Fruit fly (Drosophila melanogaster) whole organism, embryonic: ENCODE data around the gene 14-3-3epsilon.
A peak's percentile ranks its signal among the peaks of the same experiment; 100 is the strongest.

Source experiments
- Atf-2 ChIP-seq: fragments of 200-800 bp; sonication (Bioruptor generic); optimal IDR thresholded peaks from 2 replicates; lab custom pipeline; 2016; ENCODE audit warnings: missing biosample characterization, missing genetic modification characterization
- B-H2 ChIP-seq: fragments of 200-800 bp; sonication (Bioruptor generic); optimal IDR thresholded peaks from 2 replicates; lab custom pipeline; 2018; ENCODE audit warnings: missing biosample characterization, mild to moderate bottlenecking, missing genetic modification characterization
- Bgb ChIP-seq: fragments of 200-800 bp; sonication (Bioruptor generic); IDR thresholded peaks from 2 replicates; pipeline ENCODE4 v1.3.6; 2022; ENCODE audit warnings: missing biosample characterization, missing genetic modification characterization; ENCODE audit not compliant: partially characterized antibody
- CG12391 ChIP-seq: fragments of 200-800 bp; sonication (Bioruptor generic); optimal IDR thresholded peaks from 3 replicates; lab custom pipeline; 2018; ENCODE audit warnings: missing biosample characterization, mild to moderate bottlenecking, missing genetic modification characterization, moderate library complexity
- CG13296 ChIP-seq: fragments of 200-800 bp; sonication (Bioruptor generic); optimal IDR thresholded peaks from 3 replicates; lab custom pipeline; 2018; ENCODE audit warnings: missing biosample characterization, mild to moderate bottlenecking, missing genetic modification characterization
- CG13775 ChIP-seq: fragments of 200-800 bp; sonication (Bioruptor generic); optimal IDR thresholded peaks from 3 replicates; lab custom pipeline; 2017; ENCODE audit warnings: missing biosample characterization, mild to moderate bottlenecking, missing genetic modification characterization
- CG15011 ChIP-seq: fragments of 200-800 bp; sonication (Bioruptor generic); optimal IDR thresholded peaks from 3 replicates; lab custom pipeline; 2018; ENCODE audit warnings: missing biosample characterization, mild to moderate bottlenecking, missing genetic modification characterization
- CG1647 ChIP-seq: fragments of 200-800 bp; sonication (Bioruptor generic); optimal IDR thresholded peaks from 3 replicates; lab custom pipeline; 2016; ENCODE audit warnings: missing biosample characterization, missing genetic modification characterization
- CG17186 ChIP-seq: fragments of 200-800 bp; sonication (Bioruptor generic); optimal IDR thresholded peaks from 3 replicates; lab custom pipeline; 2017; ENCODE audit warnings: missing biosample characterization, missing genetic modification reagents, missing genetic modification characterization
- CG17328 ChIP-seq: fragments of 200-800 bp; sonication (Bioruptor generic); IDR thresholded peaks from 2 replicates; pipeline ENCODE4 v1.3.6; 2022; ENCODE audit warnings: missing biosample characterization, missing genetic modification characterization
- CG17829 ChIP-seq: fragments of 200-800 bp; optimal IDR thresholded peaks from 2 replicates; lab custom pipeline; 2019; ENCODE audit warnings: missing biosample characterization, mild to moderate bottlenecking, missing genetic modification characterization, moderate library complexity
- CG2129 ChIP-seq: fragments of 200-800 bp; sonication (Bioruptor generic); IDR thresholded peaks from 2 replicates; pipeline ENCODE4 v1.3.6; 2022; ENCODE audit warnings: missing biosample characterization, missing genetic modification characterization; ENCODE audit not compliant: partially characterized antibody
- CG3065 ChIP-seq: fragments of 200-800 bp; sonication (Bioruptor generic); optimal IDR thresholded peaks from 2 replicates; lab custom pipeline; 2016; ENCODE audit warnings: missing biosample characterization, missing genetic modification characterization
- CG3163 ChIP-seq: fragments of 200-800 bp; sonication (Bioruptor generic); optimal IDR thresholded peaks from 3 replicates; lab custom pipeline; 2016; ENCODE audit warnings: missing biosample characterization, missing genetic modification characterization
- CG43689 ChIP-seq: fragments of 200-800 bp; sonication (Bioruptor generic); IDR thresholded peaks from 2 replicates; pipeline ENCODE4 v1.3.6; 2022; ENCODE audit warnings: missing biosample characterization, missing genetic modification characterization
- CG4730 ChIP-seq: fragments of 200-800 bp; sonication (Bioruptor generic); IDR thresholded peaks from 2 replicates; pipeline ENCODE4 v1.3.6; 2022; ENCODE audit warnings: missing biosample characterization, missing genetic modification characterization
- CG7357 ChIP-seq: fragments of 200-800 bp; sonication (Bioruptor generic); IDR thresholded peaks from 3 replicates; pipeline ENCODE4 v1.3.6; 2022; ENCODE audit warnings: missing biosample characterization, missing genetic modification characterization
- CG7839 ChIP-seq: fragments of 200-800 bp; sonication (Bioruptor generic); optimal IDR thresholded peaks from 3 replicates; lab custom pipeline; 2018; ENCODE audit warnings: missing biosample characterization, mild to moderate bottlenecking, missing genetic modification characterization, moderate library complexity
- CG7928 ChIP-seq: fragments of 200-800 bp; sonication (Bioruptor generic); optimal IDR thresholded peaks from 2 replicates; lab custom pipeline; 2017; ENCODE audit warnings: missing biosample characterization, mild to moderate bottlenecking, missing genetic modification characterization
- CG8765 ChIP-seq: fragments of 200-800 bp; sonication (Bioruptor generic); IDR thresholded peaks from 2 replicates; pipeline ENCODE4 v1.3.6; 2022; ENCODE audit warnings: missing biosample characterization, missing genetic modification characterization
- CoRest ChIP-seq: fragments of 200-800 bp; sonication (Bioruptor generic); optimal IDR thresholded peaks from 3 replicates; lab custom pipeline; 2018; ENCODE audit warnings: missing biosample characterization, mild to moderate bottlenecking, missing genetic modification characterization, moderate library complexity
- Dfd ChIP-seq, 2 experiments: fragments of >200 bp; optimal IDR thresholded peaks; 2 replicates each; lab custom pipeline; 2017; ENCODE audit warnings: missing biosample characterization in 2 of 2, missing genetic modification characterization in 2 of 2
- Dll ChIP-seq: fragments of 200-800 bp; sonication (Bioruptor generic); IDR thresholded peaks from 4 replicates; pipeline ENCODE4 v1.3.6; 2022; ENCODE audit warnings: missing biosample characterization, missing genetic modification characterization; ENCODE audit not compliant: partially characterized antibody
- Doc2 ChIP-seq: fragments of 200-800 bp; sonication (Bioruptor generic); IDR thresholded peaks from 2 replicates; pipeline ENCODE4 v1.3.6; 2022; ENCODE audit warnings: missing biosample characterization, missing genetic modification characterization
- Dp ChIP-seq: fragments of 200-800 bp; sonication (Bioruptor generic); optimal IDR thresholded peaks from 2 replicates; lab custom pipeline; 2018; ENCODE audit warnings: missing biosample characterization, mild to moderate bottlenecking, missing genetic modification characterization, moderate library complexity
- Fer1 ChIP-seq: fragments of 200-800 bp; sonication (Bioruptor generic); optimal IDR thresholded peaks from 2 replicates; lab custom pipeline; 2017; ENCODE audit warnings: missing biosample characterization, mild to moderate bottlenecking, missing genetic modification characterization
- HmgD ChIP-seq: fragments of 200-800 bp; sonication (Bioruptor generic); optimal IDR thresholded peaks from 3 replicates; lab custom pipeline; 2016; ENCODE audit warnings: missing biosample characterization, missing genetic modification characterization
- Hr51 ChIP-seq, 2 experiments: fragments of 200-800 bp; sonication (Bioruptor generic); optimal IDR thresholded peaks; 2 replicates in 1 of 2; 3 replicates in 1 of 2; lab custom pipeline; 2016 to 2018; ENCODE audit warnings: missing biosample characterization in 2 of 2, missing genetic modification characterization in 2 of 2, mild to moderate bottlenecking in 1 of 2, moderate library complexity in 1 of 2
- Hsf ChIP-seq: fragments of 200-800 bp; sonication (Bioruptor generic); optimal IDR thresholded peaks from 3 replicates; lab custom pipeline; 2016; ENCODE audit warnings: missing biosample characterization, missing genetic modification characterization
- MESR4 ChIP-seq: fragments of 200-800 bp; sonication (Bioruptor generic); optimal IDR thresholded peaks from 2 replicates; lab custom pipeline; 2018; ENCODE audit warnings: missing biosample characterization, mild to moderate bottlenecking, missing genetic modification characterization, moderate library complexity
- Taf1 ChIP-seq: fragments of 200-800 bp; sonication (Bioruptor generic); IDR thresholded peaks from 2 replicates; pipeline ENCODE4 v1.3.6; 2022; ENCODE audit warnings: missing biosample characterization, missing genetic modification characterization
- al ChIP-seq: fragments of 200-800 bp; sonication (Bioruptor generic); IDR thresholded peaks from 2 replicates; pipeline ENCODE4 v1.3.6; 2022; ENCODE audit warnings: missing biosample characterization, missing genetic modification characterization
- bigmax ChIP-seq: fragments of 200-800 bp; sonication (Bioruptor generic); optimal IDR thresholded peaks from 2 replicates; lab custom pipeline; 2018; ENCODE audit warnings: missing biosample characterization, mild to moderate bottlenecking, missing genetic modification characterization
- cas ChIP-seq: fragments of 200-800 bp; sonication (Bioruptor generic); IDR thresholded peaks from 2 replicates; pipeline ENCODE4 v1.3.6; 2022; ENCODE audit warnings: missing biosample characterization, missing genetic modification characterization
- dysf ChIP-seq: fragments of 200-800 bp; sonication (Bioruptor generic); IDR thresholded peaks from 3 replicates; pipeline ENCODE4 v1.3.6; 2022; ENCODE audit warnings: missing biosample characterization, missing genetic modification characterization
- eve ChIP-seq, 2 experiments: fragments of >200 bp; optimal IDR thresholded peaks; 2 replicates each; lab custom pipeline; 2017; ENCODE audit warnings: missing biosample characterization in 2 of 2, missing genetic modification characterization in 2 of 2
- gfzf ChIP-seq: fragments of 200-800 bp; sonication (Bioruptor generic); optimal IDR thresholded peaks from 2 replicates; lab custom pipeline; 2016; ENCODE audit warnings: missing biosample characterization, mild to moderate bottlenecking, missing genetic modification characterization, moderate library complexity
- grau ChIP-seq: fragments of 200-800 bp; optimal IDR thresholded peaks from 3 replicates; lab custom pipeline; 2019; ENCODE audit warnings: missing biosample characterization, mild to moderate bottlenecking, missing genetic modification characterization, moderate library complexity
- hbn ChIP-seq: fragments of 200-800 bp; sonication (Bioruptor generic); IDR thresholded peaks from 2 replicates; pipeline ENCODE4 v1.3.6; 2022; ENCODE audit warnings: missing biosample characterization, missing genetic modification characterization; ENCODE audit not compliant: partially characterized antibody
- hth ChIP-seq: fragments of >200 bp; optimal IDR thresholded peaks from 2 replicates; lab custom pipeline; 2017; ENCODE audit warnings: inconsistent platforms
- ken ChIP-seq: fragments of 200-800 bp; sonication (Bioruptor generic); IDR thresholded peaks from 3 replicates; pipeline ENCODE4 v1.3.6; 2022; ENCODE audit warnings: missing biosample characterization, missing genetic modification characterization
- lab ChIP-seq: fragments of 200-800 bp; sonication (Bioruptor generic); optimal IDR thresholded peaks from 3 replicates; lab custom pipeline; 2017; ENCODE audit warnings: missing biosample characterization, missing genetic modification characterization, mild to moderate bottlenecking, moderate library complexity, missing genetic modification reagents
- mam ChIP-seq: fragments of 200-800 bp; sonication (Bioruptor generic); optimal IDR thresholded peaks from 3 replicates; lab custom pipeline; 2016; ENCODE audit warnings: missing biosample characterization, missing genetic modification characterization
- prd ChIP-seq, 3 experiments: fragments of >200 bp in 2 of 3; fragments of 200-800 bp in 1 of 3; sonication (Bioruptor generic) in 1 of 3; optimal IDR thresholded peaks in 2 of 3; IDR thresholded peaks in 1 of 3; 2 replicates in 2 of 3; 3 replicates in 1 of 3; pipeline versions ENCODE4 v1.3.6 to Lab custom; 2017 to 2022; ENCODE audit warnings: missing biosample characterization in 1 of 3, missing genetic modification characterization in 1 of 3
- ro ChIP-seq: fragments of 200-800 bp; sonication (Bioruptor generic); IDR thresholded peaks from 2 replicates; pipeline ENCODE4 v1.3.6; 2022; ENCODE audit warnings: missing biosample characterization, missing genetic modification characterization
- scrt ChIP-seq: fragments of 200-800 bp; sonication (Bioruptor generic); optimal IDR thresholded peaks from 2 replicates; lab custom pipeline; 2018; ENCODE audit warnings: missing biosample characterization, mild to moderate bottlenecking, missing genetic modification characterization, moderate library complexity
- tna ChIP-seq: fragments of 200-800 bp; sonication (Bioruptor generic); IDR thresholded peaks from 2 replicates; pipeline ENCODE4 v1.3.6; 2022; ENCODE audit warnings: missing biosample characterization, missing genetic modification characterization; ENCODE audit not compliant: partially characterized antibody
- unc-4 ChIP-seq: fragments of 200-800 bp; sonication (Bioruptor generic); IDR thresholded peaks from 2 replicates; pipeline ENCODE4 v1.3.6; 2022; ENCODE audit warnings: missing biosample characterization, missing genetic modification characterization; ENCODE audit not compliant: partially characterized antibody
- unpg ChIP-seq: fragments of 200-800 bp; sonication (Bioruptor generic); optimal IDR thresholded peaks from 3 replicates; lab custom pipeline; 2018; ENCODE audit warnings: missing biosample characterization, mild to moderate bottlenecking, missing genetic modification characterization, moderate library complexity

Gene 14-3-3epsilon

DNA sequence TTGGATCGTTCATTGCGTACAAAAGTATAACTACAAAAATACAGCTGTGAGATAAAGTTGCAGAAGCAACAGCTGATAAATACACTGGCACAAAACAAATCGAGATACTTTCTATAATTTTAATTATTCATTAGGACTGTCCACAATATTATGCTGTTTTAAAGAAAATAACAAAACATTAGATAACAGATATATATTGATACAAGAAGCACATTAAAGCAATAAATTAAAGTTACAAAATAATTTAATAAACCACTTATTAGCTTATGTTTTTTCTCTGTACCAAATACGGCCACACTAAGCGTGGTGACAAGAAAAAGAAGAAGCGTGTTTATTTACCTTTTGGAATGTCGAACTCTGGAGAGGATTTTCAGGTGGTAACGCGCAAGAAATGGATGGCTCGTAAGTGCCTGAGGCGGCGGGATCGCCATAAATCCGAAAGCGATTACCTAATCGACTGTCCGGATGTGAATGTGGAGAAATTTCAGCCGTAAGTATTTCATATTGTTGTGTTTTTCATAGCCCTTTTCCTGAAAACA is 22.1 kb upstream of the 14-3-3epsilon start, which contains the start of the genes CG7988 and CG7183 (continued):
- no peak for TF ChIP-seq prd (optimal IDR thresholded peaks at IDR 0.05; lab: Kevin White, UChicago)
- peak; percentile 99 for TF ChIP-seq prd (GFP tag; IDR thresholded peaks at IDR 0.05; lab: Robert Waterston, UW)
- TF ChIP-seq gfzf (GFP tag; lab: Kevin White, UChicago) = peak; percentile 56
- TF ChIP-seq Hsf (GFP tag; lab: Kevin White, UChicago) = peak; percentile 98
- TF ChIP-seq CG7357 (GFP tag; lab: Robert Waterston, UW) = peak; percentile 95
- TF ChIP-seq CG2129 (GFP tag; lab: Robert Waterston, UW) = no peak
- TF ChIP-seq lab (GFP tag; lab: Kevin White, UChicago) = peak; percentile 96
- peak; percentile 98 for TF ChIP-seq grau
- TF ChIP-seq Taf1 (GFP tag; lab: Robert Waterston, UW) = peak; percentile 92
- TF ChIP-seq CG17328 (GFP tag; lab: Robert Waterston, UW) = peak; percentile 99
- peak; percentile 78 for TF ChIP-seq CG3163 (GFP tag; lab: Kevin White, UChicago)
- no peak for TF ChIP-seq tna (GFP tag; lab: Robert Waterston, UW)
- peak; percentile 89 for TF ChIP-seq scrt (GFP tag; lab: Kevin White, UChicago)
- no peak for TF ChIP-seq hbn (GFP tag; lab: Robert Waterston, UW)
- peak; percentile 95 for TF ChIP-seq cas
- TF ChIP-seq HmgD = peak; percentile 31
- TF ChIP-seq dysf = peak; percentile 99
- peak; percentile 91 for TF ChIP-seq CG43689 (GFP tag; lab: Robert Waterston, UW)
- peak; percentile 96 for TF ChIP-seq B-H2 (GFP tag; lab: Kevin White, UChicago)
- peak; percentile 62 for TF ChIP-seq CG7928 (GFP tag; lab: Kevin White, UChicago)
- TF ChIP-seq Hr51 (GFP tag; optimal IDR thresholded peaks at IDR 0.05; lab: Kevin White, UChicago) = peak; percentile 94 to 98
- peak in 1 of 2 experiments; percentile 70 for TF ChIP-seq eve (GFP tag; optimal IDR thresholded peaks at IDR 0.05; lab: Kevin White, UChicago)
- TF ChIP-seq Bgb (GFP tag; lab: Robert Waterston, UW) = no peak
- peak; percentile 48; the same call in 1 of the 4 replicates for TF ChIP-seq Dll
- TF ChIP-seq CG12391 (tag; lab: Kevin White, UChicago) = peak; percentile 100
- TF ChIP-seq CG13296 = peak; percentile 94
- peak; percentile 99 for TF ChIP-seq ro
- peak; percentile 96 for TF ChIP-seq ken (GFP tag; lab: Robert Waterston, UW)
- peak; percentile 29 for TF ChIP-seq bigmax (GFP tag; lab: Kevin White, UChicago)
- TF ChIP-seq unc-4 (GFP tag; lab: Robert Waterston, UW) = peak; percentile 20; the same call in 1 of the 2 replicates
- TF ChIP-seq CG15011 = peak; percentile 90
- peak; percentile 56 for TF ChIP-seq MESR4 (GFP tag; lab: Kevin White, UChicago)
- TF ChIP-seq CG13775 (GFP tag; lab: Kevin White, UChicago) = peak; percentile 98
- peak; percentile 99 for TF ChIP-seq CG7839 (tag; lab: Kevin White, UChicago)
- TF ChIP-seq CG1647 (GFP tag; lab: Kevin White, UChicago) = peak; percentile 85
- TF ChIP-seq hth (lab: Kevin White, UChicago) = no peak
- TF ChIP-seq CG17829 (tag; lab: Kevin White, UChicago) = peak; percentile 99
- peak; percentile 94 for TF ChIP-seq Fer1 (GFP tag; lab: Kevin White, UChicago)
- TF ChIP-seq CG17186 (GFP tag; lab: Kevin White, UChicago) = peak; percentile 80
- TF ChIP-seq mam (GFP tag; lab: Kevin White, UChicago) = peak; percentile 96
- TF ChIP-seq CG8765 (GFP tag; lab: Robert Waterston, UW) = peak; percentile 95
- TF ChIP-seq CoRest = peak; percentile 99
- peak; percentile 96 for TF ChIP-seq Atf-2 (GFP tag; lab: Kevin White, UChicago)
- peak; percentile 99 for TF ChIP-seq CG4730 (GFP tag; lab: Robert Waterston, UW)
- TF ChIP-seq CG3065 = peak; percentile 94
- peak; percentile 83; the same call in 1 of the 2 replicates for TF ChIP-seq Doc2
- TF ChIP-seq al (GFP tag; lab: Robert Waterston, UW) = peak; percentile 98
- TF ChIP-seq Dfd (GFP tag; optimal IDR thresholded peaks at IDR 0.05; lab: Kevin White, UChicago) = no peak
- TF ChIP-seq Dp = peak; percentile 22
- TF ChIP-seq unpg (GFP tag; lab: Kevin White, UChicago) = peak; percentile 99
